Worm (Caenorhabditis elegans) whole organism, mixed stage, embryonic: Measurements from ENCODE around the gene F13A7.1.

ENCODE experiments used
- blmp-1 ChIP-seq: fragments of 150-350 bp; optimal IDR thresholded peaks from 2 replicates; lab custom pipeline; 2014; ENCODE audit warnings: missing biosample characterization, missing genetic modification characterization
- ceh-39 ChIP-seq: fragments of 150-350 bp; optimal IDR thresholded peaks from 2 replicates; lab custom pipeline; 2014; ENCODE audit warnings: missing biosample characterization, missing genetic modification characterization
- elt-3 ChIP-seq: fragments of 150-350 bp; optimal IDR thresholded peaks from 2 replicates; lab custom pipeline; 2014; ENCODE audit warnings: missing biosample characterization, missing genetic modification characterization
- hlh-1 ChIP-seq: fragments of 150-350 bp; optimal IDR thresholded peaks from 2 replicates; lab custom pipeline; 2014; ENCODE audit warnings: missing biosample characterization, missing genetic modification reagents, missing genetic modification characterization
- lin-13 ChIP-seq: fragments of 150-350 bp; optimal IDR thresholded peaks from 2 replicates; lab custom pipeline; 2014; ENCODE audit warnings: missing biosample characterization, missing genetic modification characterization
- lin-32 ChIP-seq: fragments of 200-800 bp; sonication (Bioruptor generic); optimal IDR thresholded peaks from 2 replicates; lab custom pipeline; 2018; ENCODE audit warnings: mild to moderate bottlenecking, missing genetic modification characterization, missing compliant biosample characterization
- mep-1 ChIP-seq: fragments of 150-350 bp; optimal IDR thresholded peaks from 2 replicates; lab custom pipeline; 2017; ENCODE audit warnings: missing biosample characterization, missing genetic modification reagents, missing genetic modification characterization, inconsistent platforms
- nhr-28 ChIP-seq: fragments of 150-350 bp; optimal IDR thresholded peaks from 2 replicates; lab custom pipeline; 2014; ENCODE audit warnings: missing biosample characterization, missing genetic modification characterization
- pha-4 ChIP-seq: fragments of 150-350 bp; optimal IDR thresholded peaks from 2 replicates; lab custom pipeline; 2018; ENCODE audit warnings: missing biosample characterization, missing genetic modification reagents, missing genetic modification characterization
- sptf-1 ChIP-seq: sonication (generic microtip); optimal IDR thresholded peaks from 2 replicates; lab custom pipeline; 2017; ENCODE audit warnings: mild to moderate bottlenecking, missing genetic modification characterization, moderate library complexity, missing compliant biosample characterization
- tbx-8 ChIP-seq: fragments of 200-800 bp; sonication (Bioruptor generic); optimal IDR thresholded peaks from 2 replicates; lab custom pipeline; 2018; ENCODE audit warnings: mild to moderate bottlenecking, missing genetic modification characterization, moderate library complexity, missing compliant biosample characterization
- unc-39 ChIP-seq: fragments of 150-350 bp; optimal IDR thresholded peaks from 2 replicates; lab custom pipeline; 2014; ENCODE audit warnings: missing biosample characterization, missing genetic modification characterization
- unc-62 ChIP-seq: fragments of 150-350 bp; optimal IDR thresholded peaks from 2 replicates; lab custom pipeline; 2014; ENCODE audit warnings: missing biosample characterization, missing genetic modification reagents, missing genetic modification characterization
- ztf-11 ChIP-seq: fragments of 150-350 bp; optimal IDR thresholded peaks from 2 replicates; lab custom pipeline; 2014; ENCODE audit warnings: missing biosample characterization, missing genetic modification characterization

- TF ChIP-seq elt-3 = no peak
- TF ChIP-seq unc-62 (GFP tag; lab: Kevin White, UChicago) = no peak
- no peak for TF ChIP-seq mep-1 (tag; lab: Kevin White, UChicago)
- no peak for TF ChIP-seq ztf-11 (tag; lab: Kevin White, UChicago)
- no peak for TF ChIP-seq lin-13 (tag; lab: Kevin White, UChicago)
- TF ChIP-seq hlh-1 (tag; lab: Kevin White, UChicago) = no peak
- no peak for TF ChIP-seq nhr-28
- no peak for TF ChIP-seq tbx-8 (GFP tag; lab: Kevin White, UChicago)
- TF ChIP-seq unc-39 = no peak
- no peak for TF ChIP-seq blmp-1 (tag; lab: Kevin White, UChicago)
- no peak for TF ChIP-seq pha-4 (tag; lab: Kevin White, UChicago)
- no peak for TF ChIP-seq lin-32 (GFP tag; lab: Kevin White, UChicago)
- no peak for TF ChIP-seq sptf-1 (tag; lab: Kevin White, UChicago)
- no peak for TF ChIP-seq ceh-39 (tag; lab: Kevin White, UChicago)
Observed at ce11 chrV:16333412-16333811, 44.3 kb downstream of the F13A7.1 start, which contains the start of gene srh-167.
